Fruit fly (Drosophila melanogaster) whole organism, embryonic: ENCODE data around the gene CG10587.

Experiments used
- Antp ChIP-seq: fragments of 200-800 bp; sonication (Bioruptor generic); optimal IDR thresholded peaks from 3 replicates; lab custom pipeline; 2016; ENCODE audit warnings: missing biosample characterization, missing genetic modification characterization
- B-H2 ChIP-seq: fragments of 200-800 bp; sonication (Bioruptor generic); optimal IDR thresholded peaks from 2 replicates; lab custom pipeline; 2018; ENCODE audit warnings: missing biosample characterization, mild to moderate bottlenecking, missing genetic modification characterization
- BEAF-32 ChIP-seq: fragments of 200-800 bp; sonication (Bioruptor generic); optimal IDR thresholded peaks from 3 replicates; lab custom pipeline; 2017; ENCODE audit warnings: missing biosample characterization, missing genetic modification characterization, mild to moderate bottlenecking, moderate library complexity, missing genetic modification reagents
- Bdp1 ChIP-seq: fragments of 200-800 bp; sonication (Bioruptor generic); optimal IDR thresholded peaks from 3 replicates; lab custom pipeline; 2016; ENCODE audit warnings: missing biosample characterization, missing genetic modification characterization
- CG10209 ChIP-seq: fragments of 200-800 bp; sonication (Bioruptor generic); optimal IDR thresholded peaks from 3 replicates; lab custom pipeline; 2017; ENCODE audit warnings: missing biosample characterization, mild to moderate bottlenecking, missing genetic modification characterization, missing genetic modification reagents
- CG10431 ChIP-seq: fragments of 200-800 bp; sonication (Bioruptor generic); optimal IDR thresholded peaks from 3 replicates; lab custom pipeline; 2018; ENCODE audit warnings: missing biosample characterization, mild to moderate bottlenecking, missing genetic modification characterization
- CG10565 ChIP-seq: fragments of 200-800 bp; sonication (Bioruptor generic); optimal IDR thresholded peaks from 3 replicates; lab custom pipeline; 2016; ENCODE audit warnings: missing biosample characterization, mild to moderate bottlenecking, missing genetic modification characterization
- CG10654 ChIP-seq: fragments of 200-800 bp; sonication (Bioruptor generic); optimal IDR thresholded peaks from 2 replicates; lab custom pipeline; 2016; ENCODE audit warnings: missing biosample characterization, missing genetic modification characterization
- CG11085 ChIP-seq: fragments of 200-800 bp; sonication (Bioruptor generic); IDR thresholded peaks from 2 replicates; pipeline ENCODE4 v1.3.6; 2022; ENCODE audit warnings: missing biosample characterization, missing genetic modification characterization
- CG11560 ChIP-seq: fragments of 200-800 bp; sonication (Bioruptor generic); IDR thresholded peaks from 3 replicates; pipeline ENCODE4 v1.3.6; 2022; ENCODE audit warnings: missing biosample characterization, missing genetic modification characterization
- CG11695 ChIP-seq: fragments of 200-800 bp; sonication (Bioruptor generic); IDR thresholded peaks from 3 replicates; pipeline ENCODE4 v1.3.6; 2022; ENCODE audit warnings: missing biosample characterization, missing genetic modification characterization
- CG14860 ChIP-seq: fragments of 200-800 bp; sonication (Bioruptor generic); IDR thresholded peaks from 3 replicates; pipeline ENCODE4 v1.3.6; 2022; ENCODE audit warnings: missing biosample characterization, missing genetic modification characterization; ENCODE audit not compliant: partially characterized antibody
- CG16779 ChIP-seq: fragments of 200-800 bp; sonication (Bioruptor generic); IDR thresholded peaks from 2 replicates; pipeline ENCODE4 v1.3.6; 2022; ENCODE audit warnings: missing biosample characterization, missing genetic modification characterization
- CG17829 ChIP-seq: fragments of 200-800 bp; optimal IDR thresholded peaks from 2 replicates; lab custom pipeline; 2019; ENCODE audit warnings: missing biosample characterization, mild to moderate bottlenecking, missing genetic modification characterization, moderate library complexity
- CG18262 ChIP-seq: fragments of 200-800 bp; optimal IDR thresholded peaks from 3 replicates; lab custom pipeline; 2019; ENCODE audit warnings: missing biosample characterization, mild to moderate bottlenecking, missing genetic modification characterization, moderate library complexity
- CG18599 ChIP-seq: fragments of 200-800 bp; sonication (Bioruptor generic); optimal IDR thresholded peaks from 3 replicates; lab custom pipeline; 2017; ENCODE audit warnings: missing biosample characterization, missing genetic modification characterization, mild to moderate bottlenecking, moderate library complexity, missing genetic modification reagents
- CG2120 ChIP-seq: fragments of 200-800 bp; sonication (Bioruptor generic); optimal IDR thresholded peaks from 3 replicates; lab custom pipeline; 2016; ENCODE audit warnings: missing biosample characterization, missing genetic modification characterization
- CG2712 ChIP-seq: fragments of 200-800 bp; optimal IDR thresholded peaks from 3 replicates; lab custom pipeline; 2019; ENCODE audit warnings: missing biosample characterization, mild to moderate bottlenecking, missing genetic modification characterization, moderate library complexity
- CG30020 ChIP-seq: fragments of 200-800 bp; optimal IDR thresholded peaks from 2 replicates; lab custom pipeline; 2019; ENCODE audit warnings: missing biosample characterization, mild to moderate bottlenecking, missing genetic modification characterization, moderate library complexity
- CG31441 ChIP-seq: fragments of 200-800 bp; sonication (Bioruptor generic); IDR thresholded peaks from 2 replicates; pipeline ENCODE4 v1.3.6; 2022; ENCODE audit warnings: missing biosample characterization, missing genetic modification characterization
- CG32772 ChIP-seq: fragments of 200-800 bp; sonication (Bioruptor generic); IDR thresholded peaks from 2 replicates; pipeline ENCODE4 v1.3.6; 2022; ENCODE audit warnings: missing biosample characterization, missing genetic modification characterization
- CG7987 ChIP-seq: fragments of 200-800 bp; sonication (Bioruptor generic); optimal IDR thresholded peaks from 2 replicates; lab custom pipeline; 2018; ENCODE audit warnings: missing biosample characterization, mild to moderate bottlenecking, missing genetic modification characterization, moderate library complexity
- CG9437 ChIP-seq: fragments of 200-800 bp; sonication (Bioruptor generic); optimal IDR thresholded peaks from 2 replicates; lab custom pipeline; 2018; ENCODE audit warnings: missing biosample characterization, mild to moderate bottlenecking, missing genetic modification characterization
- Camta ChIP-seq: fragments of 200-800 bp; sonication (Bioruptor generic); optimal IDR thresholded peaks from 2 replicates; lab custom pipeline; 2016; ENCODE audit warnings: missing biosample characterization, missing genetic modification characterization
- D19A ChIP-seq: fragments of 200-800 bp; optimal IDR thresholded peaks from 3 replicates; lab custom pipeline; 2019; ENCODE audit warnings: missing biosample characterization, mild to moderate bottlenecking, missing genetic modification characterization, moderate library complexity
- Dbx ChIP-seq: fragments of 200-800 bp; sonication (Bioruptor generic); IDR thresholded peaks from 3 replicates; pipeline ENCODE4 v1.3.6; 2022; ENCODE audit warnings: missing biosample characterization, missing genetic modification characterization
- Drgx ChIP-seq: fragments of 200-800 bp; sonication (Bioruptor generic); IDR thresholded peaks from 2 replicates; pipeline ENCODE4 v1.3.6; 2022; ENCODE audit warnings: missing biosample characterization, missing genetic modification characterization
- E2f2 ChIP-seq: fragments of 200-800 bp; sonication (Bioruptor generic); IDR thresholded peaks from 2 replicates; pipeline ENCODE4 v1.3.6; 2022; ENCODE audit warnings: missing biosample characterization, missing genetic modification characterization
- Elba2 ChIP-seq: fragments of 200-800 bp; sonication (Bioruptor generic); optimal IDR thresholded peaks from 3 replicates; lab custom pipeline; 2016; ENCODE audit warnings: missing biosample characterization, missing genetic modification characterization
- Fer1 ChIP-seq: fragments of 200-800 bp; sonication (Bioruptor generic); optimal IDR thresholded peaks from 2 replicates; lab custom pipeline; 2017; ENCODE audit warnings: missing biosample characterization, mild to moderate bottlenecking, missing genetic modification characterization
- Max ChIP-seq: fragments of 200-800 bp; sonication (Bioruptor generic); optimal IDR thresholded peaks from 2 replicates; lab custom pipeline; 2016; ENCODE audit warnings: missing biosample characterization, mild to moderate bottlenecking, missing genetic modification characterization
- Myb ChIP-seq: fragments of 200-800 bp; sonication (Bioruptor generic); optimal IDR thresholded peaks from 2 replicates; lab custom pipeline; 2016; ENCODE audit warnings: missing biosample characterization, missing genetic modification characterization
- NK7.1 ChIP-seq: fragments of 200-800 bp; sonication (Bioruptor generic); optimal IDR thresholded peaks from 3 replicates; lab custom pipeline; 2016; ENCODE audit warnings: missing biosample characterization, missing genetic modification characterization
- Ravus ChIP-seq: fragments of 200-800 bp; sonication (Bioruptor generic); IDR thresholded peaks from 2 replicates; pipeline ENCODE4 v1.3.6; 2022; ENCODE audit warnings: missing biosample characterization, missing genetic modification characterization
- Vsx1 ChIP-seq: fragments of 200-800 bp; sonication (Bioruptor generic); optimal IDR thresholded peaks from 2 replicates; lab custom pipeline; 2017; ENCODE audit warnings: missing biosample characterization, mild to moderate bottlenecking, missing genetic modification characterization, missing genetic modification reagents
- bab2 ChIP-seq: fragments of 200-800 bp; sonication (Bioruptor generic); optimal IDR thresholded peaks from 2 replicates; lab custom pipeline; 2016; ENCODE audit warnings: missing biosample characterization, missing genetic modification characterization
- da ChIP-seq: fragments of 200-800 bp; sonication (Bioruptor generic); optimal IDR thresholded peaks from 2 replicates; lab custom pipeline; 2016; ENCODE audit warnings: missing biosample characterization, missing genetic modification characterization
- dmrt99B ChIP-seq: fragments of 200-800 bp; sonication (Bioruptor generic); optimal IDR thresholded peaks from 2 replicates; lab custom pipeline; 2018; ENCODE audit warnings: missing biosample characterization, mild to moderate bottlenecking, missing genetic modification characterization, moderate library complexity
- fd64A ChIP-seq: fragments of 200-800 bp; sonication (Bioruptor generic); optimal IDR thresholded peaks from 3 replicates; lab custom pipeline; 2018; ENCODE audit warnings: missing biosample characterization, mild to moderate bottlenecking, missing genetic modification characterization
- kay ChIP-seq: fragments of 200-800 bp; sonication (Bioruptor generic); optimal IDR thresholded peaks from 2 replicates; lab custom pipeline; 2016; ENCODE audit warnings: missing biosample characterization, missing genetic modification characterization
- klu ChIP-seq: fragments of 200-800 bp; sonication (Bioruptor generic); IDR thresholded peaks from 2 replicates; pipeline ENCODE4 v1.3.6; 2022; ENCODE audit warnings: missing biosample characterization, missing genetic modification characterization
- mld ChIP-seq: fragments of 200-800 bp; sonication (Bioruptor generic); IDR thresholded peaks from 3 replicates; pipeline ENCODE4 v1.3.6; 2022; ENCODE audit warnings: missing biosample characterization, missing genetic modification characterization; ENCODE audit not compliant: partially characterized antibody
- nerfin-2 ChIP-seq: fragments of 200-800 bp; sonication (Bioruptor generic); IDR thresholded peaks from 2 replicates; pipeline ENCODE4 v1.3.6; 2022; ENCODE audit warnings: missing biosample characterization, missing genetic modification characterization; ENCODE audit not compliant: partially characterized antibody
- prd ChIP-seq, 3 experiments: fragments of >200 bp in 2 of 3; fragments of 200-800 bp in 1 of 3; sonication (Bioruptor generic) in 1 of 3; optimal IDR thresholded peaks in 2 of 3; IDR thresholded peaks in 1 of 3; 2 replicates in 2 of 3; 3 replicates in 1 of 3; pipeline versions ENCODE4 v1.3.6 to Lab custom; 2017 to 2022; ENCODE audit warnings: missing biosample characterization in 1 of 3, missing genetic modification characterization in 1 of 3
- psq ChIP-seq: fragments of 200-800 bp; sonication (Bioruptor generic); optimal IDR thresholded peaks from 2 replicates; lab custom pipeline; 2017; ENCODE audit warnings: missing biosample characterization, missing genetic modification characterization
- repo ChIP-seq: fragments of 200-800 bp; sonication (Bioruptor generic); optimal IDR thresholded peaks from 2 replicates; lab custom pipeline; 2016; ENCODE audit warnings: missing biosample characterization, missing genetic modification characterization
- seq ChIP-seq: fragments of 200-800 bp; sonication (Bioruptor generic); IDR thresholded peaks from 2 replicates; pipeline ENCODE4 v1.3.6; 2022; ENCODE audit warnings: missing biosample characterization, missing genetic modification characterization
- ssp ChIP-seq: fragments of 200-800 bp; sonication (Bioruptor generic); IDR thresholded peaks from 2 replicates; pipeline ENCODE4 v1.3.6; 2022; ENCODE audit warnings: missing biosample characterization, missing genetic modification characterization
- ttk ChIP-seq: fragments of 200-800 bp; sonication (Bioruptor generic); IDR thresholded peaks from 2 replicates; pipeline ENCODE4 v2.1.2; 2022; ENCODE audit warnings: missing biosample characterization, missing genetic modification characterization
- tx ChIP-seq: fragments of 200-800 bp; sonication (Bioruptor generic); optimal IDR thresholded peaks from 2 replicates; lab custom pipeline; 2016; ENCODE audit warnings: missing biosample characterization, missing genetic modification characterization
- wor ChIP-seq: fragments of 200-800 bp; sonication (Bioruptor generic); IDR thresholded peaks from 2 replicates; pipeline ENCODE4 v1.3.6; 2022; ENCODE audit warnings: missing biosample characterization, missing genetic modification characterization

The CG10587 gene

dm6 chr3L:20950520-20951135 lies 11.7 kb downstream of the CG10587 start (continued):
- TF ChIP-seq CG30020 (tag; lab: Kevin White, UChicago) (no peak), CG11560 (tag; lab: Robert Waterston, UW) (no peak), Ravus (GFP tag; lab: Robert Waterston, UW) (no peak), Camta (GFP tag; lab: Kevin White, UChicago) (no peak), dmrt99B (tag; lab: Kevin White, UChicago) (peak; percentile 27), prd (optimal IDR thresholded peaks at IDR 0.05; lab: Kevin White, UChicago) (no peak), prd (GFP tag; IDR thresholded peaks at IDR 0.05; lab: Robert Waterston, UW) (no peak; the same call in 2 of the 3 replicates), CG18599 (no peak), CG32772 (GFP tag; lab: Robert Waterston, UW) (no peak), CG9437 (GFP tag; lab: Kevin White, UChicago) (no peak), Antp (GFP tag; lab: Kevin White, UChicago) (no peak), Elba2 (GFP tag; lab: Kevin White, UChicago) (no peak), da (GFP tag; lab: Kevin White, UChicago) (no peak), ttk (GFP tag; lab: Robert Waterston, UW) (no peak), Max (GFP tag; lab: Kevin White, UChicago) (no peak), nerfin-2 (no peak), B-H2 (GFP tag; lab: Kevin White, UChicago) (no peak), CG16779 (GFP tag; lab: Robert Waterston, UW) (no peak), CG18262 (peak; percentile 50), Fer1 (GFP tag; lab: Kevin White, UChicago) (no peak), CG10565 (GFP tag; lab: Kevin White, UChicago) (no peak), CG14860 (GFP tag; lab: Robert Waterston, UW) (no peak), CG7987 (GFP tag; lab: Kevin White, UChicago) (no peak), CG2120 (no peak), CG10431 (no peak), tx (GFP tag; lab: Kevin White, UChicago) (no peak), kay (GFP tag; lab: Kevin White, UChicago) (no peak), klu (no peak), Vsx1 (no peak), Dbx (GFP tag; lab: Robert Waterston, UW) (no peak), ssp (no peak), CG11085 (no peak), NK7.1 (GFP tag; lab: Kevin White, UChicago) (no peak), CG11695 (no peak), psq (GFP tag; lab: Kevin White, UChicago) (no peak), bab2 (no peak), mld (GFP tag; lab: Robert Waterston, UW) (no peak), E2f2 (GFP tag; lab: Robert Waterston, UW) (no peak), Drgx (GFP tag; lab: Robert Waterston, UW) (peak; percentile 69), Myb (GFP tag; lab: Kevin White, UChicago) (no peak), CG17829 (tag; lab: Kevin White, UChicago) (no peak), fd64A (GFP tag; lab: Kevin White, UChicago) (no peak), CG10654 (GFP tag; lab: Kevin White, UChicago) (no peak), repo (no peak), wor (GFP tag; lab: Robert Waterston, UW) (no peak), seq (GFP tag; lab: Robert Waterston, UW) (no peak), Bdp1 (no peak), CG31441 (GFP tag; lab: Robert Waterston, UW) (0 out of 2 replicates have a peak, but pooled peaks have one; percentile 26), D19A (tag; lab: Kevin White, UChicago) (peak; percentile 4), CG10209 (no peak), BEAF-32 (no peak), CG2712 (peak; percentile 53)
